Worm (Caenorhabditis elegans) whole organism, late embryonic: Measurements from ENCODE around the gene K02F6.8.
"Not testable (repeated sequence)": the region's sequence is repeated elsewhere in the genome, so short reads cannot be mapped to it uniquely, and the experiment has no call there.

ENCODE experiments used
- ama-1 ChIP-seq: fragments of 150-350 bp; optimal IDR thresholded peaks from 2 replicates; lab custom pipeline; 2014
- ceh-14 ChIP-seq: sonication (generic microtip); optimal IDR thresholded peaks from 2 replicates; lab custom pipeline; 2016; ENCODE audit warnings: missing genotype, missing genetic modification characterization, missing compliant biosample characterization
- ceh-18 ChIP-seq: sonication (generic microtip); optimal IDR thresholded peaks from 2 replicates; lab custom pipeline; 2016; ENCODE audit warnings: missing genetic modification characterization, missing compliant biosample characterization
- sox-4 ChIP-seq: sonication (generic microtip); optimal IDR thresholded peaks from 2 replicates; lab custom pipeline; 2017; ENCODE audit warnings: mild to moderate bottlenecking, missing genetic modification characterization, inconsistent platforms, missing compliant biosample characterization
- unc-42 ChIP-seq: sonication (generic microtip); optimal IDR thresholded peaks from 2 replicates; lab custom pipeline; 2016; ENCODE audit warnings: missing genotype, missing genetic modification characterization, missing compliant biosample characterization
- unc-55 ChIP-seq: sonication (generic microtip); optimal IDR thresholded peaks from 2 replicates; lab custom pipeline; 2017; ENCODE audit warnings: missing biosample characterization, missing genetic modification reagents, missing genetic modification characterization

DNA sequence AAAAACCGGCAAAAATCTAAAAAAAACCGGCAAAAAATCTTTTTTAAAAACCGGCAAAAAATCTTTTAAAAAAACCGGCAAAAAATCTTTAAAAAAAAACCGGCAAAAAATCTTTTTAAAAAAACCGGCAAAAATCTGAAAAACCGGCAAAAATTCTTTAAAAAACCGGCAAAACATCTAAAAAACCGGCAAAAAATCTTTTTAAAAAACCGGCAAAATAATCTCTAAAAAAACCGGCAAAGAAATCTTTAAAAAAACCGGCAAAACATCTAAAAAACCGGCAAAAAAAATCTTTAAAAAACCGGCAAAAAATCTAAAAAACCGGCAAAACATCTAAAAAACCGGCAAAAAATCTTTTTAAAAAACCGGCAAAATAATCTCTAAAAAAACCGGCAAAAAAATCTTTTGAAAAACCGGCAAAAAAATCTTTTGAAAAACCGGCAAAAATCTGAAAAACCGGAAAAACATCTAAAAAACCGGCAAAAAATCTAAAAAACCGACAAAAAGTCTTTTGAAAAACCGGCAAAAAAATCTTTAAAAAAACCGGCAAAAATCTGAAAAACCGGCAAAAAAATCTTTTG is 35.6 kb upstream of the K02F6.8 start:
- TF ChIP-seq unc-55; ceh-14 (tag; lab: Kevin White, UChicago); ama-1 (lab: Kevin White, UChicago); ceh-18; unc-42 (tag; lab: Kevin White, UChicago): not testable (repeated sequence)
- peak; percentile 32 for TF ChIP-seq sox-4 (tag; lab: Kevin White, UChicago)
